Fruit fly (Drosophila melanogaster) whole organism, embryonic: ENCODE data around the gene CG13364.
A peak's percentile ranks its signal among the peaks of the same experiment; 100 is the strongest.

ENCODE experiments used
- Adf1 ChIP-seq: fragments of 200-800 bp; sonication (Bioruptor generic); IDR thresholded peaks from 2 replicates; pipeline ENCODE4 v1.3.6; 2022; ENCODE audit warnings: missing biosample characterization, missing genetic modification characterization
- C15 ChIP-seq: fragments of 200-800 bp; sonication (Bioruptor generic); IDR thresholded peaks from 3 replicates; pipeline ENCODE4 v1.3.6; 2022; ENCODE audit warnings: missing biosample characterization, missing genetic modification characterization
- CG10267 ChIP-seq: fragments of 200-800 bp; sonication (Bioruptor generic); optimal IDR thresholded peaks from 2 replicates; lab custom pipeline; 2018; ENCODE audit warnings: missing biosample characterization, mild to moderate bottlenecking, missing genetic modification characterization, moderate library complexity
- CG10321 ChIP-seq: fragments of 200-800 bp; sonication (Bioruptor generic); IDR thresholded peaks from 2 replicates; pipeline ENCODE4 v1.3.6; 2022; ENCODE audit warnings: missing biosample characterization, missing genetic modification characterization
- CG12299 ChIP-seq: fragments of 200-800 bp; sonication (Bioruptor generic); optimal IDR thresholded peaks from 2 replicates; lab custom pipeline; 2018; ENCODE audit warnings: missing biosample characterization, mild to moderate bottlenecking, missing genetic modification characterization
- CG2889 ChIP-seq: fragments of 200-800 bp; sonication (Bioruptor generic); IDR thresholded peaks from 3 replicates; pipeline ENCODE4 v1.3.6; 2022; ENCODE audit warnings: missing biosample characterization, missing genetic modification characterization
- CG30020 ChIP-seq: fragments of 200-800 bp; optimal IDR thresholded peaks from 2 replicates; lab custom pipeline; 2019; ENCODE audit warnings: missing biosample characterization, mild to moderate bottlenecking, missing genetic modification characterization, moderate library complexity
- CG31224 ChIP-seq: fragments of 200-800 bp; sonication (Bioruptor generic); IDR thresholded peaks from 2 replicates; pipeline ENCODE4 v1.3.6; 2022; ENCODE audit warnings: missing biosample characterization, missing genetic modification characterization
- CG31388 ChIP-seq: fragments of 200-800 bp; sonication (Bioruptor generic); optimal IDR thresholded peaks from 2 replicates; lab custom pipeline; 2016; ENCODE audit warnings: missing biosample characterization, missing genetic modification characterization
- CG32772 ChIP-seq: fragments of 200-800 bp; sonication (Bioruptor generic); IDR thresholded peaks from 2 replicates; pipeline ENCODE4 v1.3.6; 2022; ENCODE audit warnings: missing biosample characterization, missing genetic modification characterization
- CG4404 ChIP-seq: fragments of 200-800 bp; sonication (Bioruptor generic); IDR thresholded peaks from 2 replicates; pipeline ENCODE4 v1.3.6; 2022; ENCODE audit warnings: missing biosample characterization, missing genetic modification characterization
- CG5953 ChIP-seq: fragments of 200-800 bp; sonication (Bioruptor generic); IDR thresholded peaks from 2 replicates; pipeline ENCODE4 v1.3.6; 2022; ENCODE audit warnings: missing biosample characterization, missing genetic modification characterization
- CG7372 ChIP-seq: fragments of 200-800 bp; sonication (Bioruptor generic); IDR thresholded peaks from 2 replicates; pipeline ENCODE4 v1.3.6; 2022; ENCODE audit warnings: missing biosample characterization, missing genetic modification characterization
- CG8089 ChIP-seq: fragments of 200-800 bp; sonication (Bioruptor generic); optimal IDR thresholded peaks from 3 replicates; lab custom pipeline; 2016; ENCODE audit warnings: missing biosample characterization, missing genetic modification characterization
- CG9215 ChIP-seq: fragments of 200-800 bp; sonication (Bioruptor generic); IDR thresholded peaks from 2 replicates; pipeline ENCODE4 v1.3.6; 2022; ENCODE audit warnings: missing biosample characterization, missing genetic modification characterization
- CG9797 ChIP-seq: fragments of 200-800 bp; sonication (Bioruptor generic); optimal IDR thresholded peaks from 3 replicates; lab custom pipeline; 2018; ENCODE audit warnings: missing biosample characterization, mild to moderate bottlenecking, missing genetic modification characterization
- CkIIα-i1 ChIP-seq: fragments of 200-800 bp; sonication (Bioruptor generic); IDR thresholded peaks from 2 replicates; pipeline ENCODE4 v1.3.6; 2022; ENCODE audit warnings: missing biosample characterization, missing genetic modification characterization
- CrebB ChIP-seq: fragments of 200-800 bp; sonication (Bioruptor generic); optimal IDR thresholded peaks from 3 replicates; lab custom pipeline; 2018; ENCODE audit warnings: missing biosample characterization, mild to moderate bottlenecking, missing genetic modification characterization
- E2f1 ChIP-seq: fragments of 200-800 bp; sonication (Bioruptor generic); IDR thresholded peaks from 2 replicates; pipeline ENCODE4 v1.3.6; 2022; ENCODE audit warnings: missing biosample characterization, missing genetic modification characterization
- HLHmδ ChIP-seq: fragments of 200-800 bp; sonication (Bioruptor generic); optimal IDR thresholded peaks from 2 replicates; lab custom pipeline; 2018; ENCODE audit warnings: missing biosample characterization, mild to moderate bottlenecking, missing genetic modification characterization, moderate library complexity
- Hmr ChIP-seq: fragments of 200-800 bp; sonication (Bioruptor generic); optimal IDR thresholded peaks from 3 replicates; lab custom pipeline; 2017; ENCODE audit warnings: mild to moderate bottlenecking, missing biosample characterization, missing genetic modification reagents, missing genetic modification characterization
- Kr ChIP-seq: fragments of 200-800 bp; sonication (Bioruptor generic); optimal IDR thresholded peaks from 2 replicates; lab custom pipeline; 2017; ENCODE audit warnings: missing biosample characterization, mild to moderate bottlenecking, missing genetic modification characterization
- Med ChIP-seq: fragments of 200-800 bp; sonication (Bioruptor generic); peaks from one replicate; lab custom pipeline; 2016; ENCODE audit warnings: missing biosample characterization, missing genetic modification characterization, mild to moderate bottlenecking, inconsistent platforms, moderate library complexity
- NK7.1 ChIP-seq: fragments of 200-800 bp; sonication (Bioruptor generic); optimal IDR thresholded peaks from 3 replicates; lab custom pipeline; 2016; ENCODE audit warnings: missing biosample characterization, missing genetic modification characterization
- Nf-YA ChIP-seq: fragments of 200-800 bp; sonication (Bioruptor generic); IDR thresholded peaks from 2 replicates; pipeline ENCODE4 v1.3.6; 2022; ENCODE audit warnings: missing biosample characterization, missing genetic modification characterization
- Nf-YB ChIP-seq: fragments of 200-800 bp; sonication (Bioruptor generic); optimal IDR thresholded peaks from 3 replicates; lab custom pipeline; 2019; ENCODE audit warnings: missing biosample characterization, mild to moderate bottlenecking, missing genetic modification characterization, moderate library complexity
- Optix ChIP-seq: fragments of 200-800 bp; sonication (Bioruptor generic); IDR thresholded peaks from 3 replicates; pipeline ENCODE4 v1.3.6; 2022; ENCODE audit warnings: missing biosample characterization, missing genetic modification characterization
- Sox100B ChIP-seq: fragments of 200-800 bp; sonication (Bioruptor generic); optimal IDR thresholded peaks from 3 replicates; lab custom pipeline; 2018; ENCODE audit warnings: missing biosample characterization, mild to moderate bottlenecking, missing genetic modification characterization
- Sox102F ChIP-seq: fragments of 200-800 bp; sonication (Bioruptor generic); optimal IDR thresholded peaks from 2 replicates; lab custom pipeline; 2018; ENCODE audit warnings: missing biosample characterization, mild to moderate bottlenecking, missing genetic modification characterization, moderate library complexity
- ac ChIP-seq: fragments of 200-800 bp; sonication (Bioruptor generic); optimal IDR thresholded peaks from 3 replicates; lab custom pipeline; 2017; ENCODE audit warnings: missing biosample characterization, mild to moderate bottlenecking, missing genetic modification characterization
- ash1 ChIP-seq: fragments of 200-800 bp; sonication (Bioruptor generic); optimal IDR thresholded peaks from 2 replicates; lab custom pipeline; 2018; ENCODE audit warnings: missing biosample characterization, mild to moderate bottlenecking, missing genetic modification characterization
- bab2 ChIP-seq: fragments of 200-800 bp; sonication (Bioruptor generic); optimal IDR thresholded peaks from 2 replicates; lab custom pipeline; 2016; ENCODE audit warnings: missing biosample characterization, missing genetic modification characterization
- dmrt11E ChIP-seq: fragments of 200-800 bp; sonication (Bioruptor generic); optimal IDR thresholded peaks from 3 replicates; lab custom pipeline; 2018; ENCODE audit warnings: missing biosample characterization, mild to moderate bottlenecking, missing genetic modification characterization, moderate library complexity
- fd96Cb ChIP-seq: fragments of 200-800 bp; sonication (Bioruptor generic); optimal IDR thresholded peaks from 2 replicates; lab custom pipeline; 2018; ENCODE audit warnings: missing biosample characterization, mild to moderate bottlenecking, missing genetic modification characterization, moderate library complexity
- fru ChIP-seq: fragments of >200 bp; optimal IDR thresholded peaks from 2 replicates; lab custom pipeline; 2017
- fu2 ChIP-seq: fragments of 200-800 bp; sonication (Bioruptor generic); optimal IDR thresholded peaks from 2 replicates; lab custom pipeline; 2016; ENCODE audit warnings: missing biosample characterization, missing genetic modification characterization
- gce ChIP-seq: fragments of 200-800 bp; sonication (Bioruptor generic); IDR thresholded peaks from 3 replicates; pipeline ENCODE4 v1.3.6; 2022; ENCODE audit warnings: missing biosample characterization, missing genetic modification characterization
- ham ChIP-seq: fragments of 200-800 bp; sonication (Bioruptor generic); IDR thresholded peaks from 2 replicates; pipeline ENCODE4 v1.3.6; 2022; ENCODE audit warnings: missing biosample characterization, missing genetic modification characterization
- hb ChIP-seq: fragments of 200-800 bp; sonication (Bioruptor generic); IDR thresholded peaks from 3 replicates; pipeline ENCODE4 v1.3.6; 2022; ENCODE audit warnings: missing biosample characterization, missing genetic modification characterization; ENCODE audit not compliant: partially characterized antibody
- insv ChIP-seq, 2 experiments: fragments of 200-800 bp; sonication (Bioruptor generic); optimal IDR thresholded peaks; 3 replicates each; lab custom pipeline; 2016 to 2018; ENCODE audit warnings: missing biosample characterization in 2 of 2, missing genetic modification characterization in 2 of 2
- jing ChIP-seq: fragments of 200-800 bp; sonication (Bioruptor generic); optimal IDR thresholded peaks from 2 replicates; lab custom pipeline; 2018; ENCODE audit warnings: missing biosample characterization, mild to moderate bottlenecking, missing genetic modification characterization
- klu ChIP-seq: fragments of 200-800 bp; sonication (Bioruptor generic); IDR thresholded peaks from 2 replicates; pipeline ENCODE4 v1.3.6; 2022; ENCODE audit warnings: missing biosample characterization, missing genetic modification characterization
- mirr ChIP-seq: fragments of 200-800 bp; sonication (Bioruptor generic); optimal IDR thresholded peaks from 3 replicates; lab custom pipeline; 2018; ENCODE audit warnings: missing biosample characterization, mild to moderate bottlenecking, missing genetic modification characterization
- nau ChIP-seq: fragments of 200-800 bp; sonication (Bioruptor generic); optimal IDR thresholded peaks from 3 replicates; lab custom pipeline; 2017; ENCODE audit warnings: missing biosample characterization, mild to moderate bottlenecking, missing genetic modification characterization, missing genetic modification reagents
- org-1 ChIP-seq: fragments of 200-800 bp; sonication (Bioruptor generic); optimal IDR thresholded peaks from 2 replicates; lab custom pipeline; 2017; ENCODE audit warnings: missing biosample characterization, missing genetic modification characterization
- p53 ChIP-seq: fragments of 200-800 bp; sonication (Bioruptor generic); optimal IDR thresholded peaks from 2 replicates; lab custom pipeline; 2016; ENCODE audit warnings: missing biosample characterization, missing genetic modification characterization
- phol ChIP-seq: fragments of 200-800 bp; sonication (Bioruptor generic); optimal IDR thresholded peaks from 3 replicates; lab custom pipeline; 2018; ENCODE audit warnings: missing biosample characterization, mild to moderate bottlenecking, missing genetic modification characterization, moderate library complexity
- pros ChIP-seq: fragments of 200-800 bp; sonication (Bioruptor generic); optimal IDR thresholded peaks from 3 replicates; lab custom pipeline; 2019; ENCODE audit warnings: missing biosample characterization, mild to moderate bottlenecking, missing genetic modification characterization, moderate library complexity
- psq ChIP-seq: fragments of 200-800 bp; sonication (Bioruptor generic); optimal IDR thresholded peaks from 2 replicates; lab custom pipeline; 2017; ENCODE audit warnings: missing biosample characterization, missing genetic modification characterization
- ssp ChIP-seq: fragments of 200-800 bp; sonication (Bioruptor generic); IDR thresholded peaks from 2 replicates; pipeline ENCODE4 v1.3.6; 2022; ENCODE audit warnings: missing biosample characterization, missing genetic modification characterization
- tio ChIP-seq: fragments of 200-800 bp; sonication (Bioruptor generic); optimal IDR thresholded peaks from 2 replicates; lab custom pipeline; 2017; ENCODE audit warnings: missing biosample characterization, missing genetic modification characterization, inconsistent platforms
- tll ChIP-seq, 2 experiments: fragments of 200-800 bp in 1 of 2; fragments of >200 bp in 1 of 2; sonication (Bioruptor generic) in 1 of 2; optimal IDR thresholded peaks; 2 replicates each; lab custom pipeline; 2017 to 2019; ENCODE audit warnings: missing biosample characterization in 2 of 2, missing genetic modification characterization in 2 of 2, mild to moderate bottlenecking in 1 of 2, moderate library complexity in 1 of 2
- vnd ChIP-seq: fragments of 200-800 bp; sonication (Bioruptor generic); IDR thresholded peaks from 3 replicates; pipeline ENCODE4 v1.3.6; 2022; ENCODE audit warnings: missing biosample characterization, missing genetic modification characterization; ENCODE audit not compliant: partially characterized antibody
- yki ChIP-seq: fragments of >200 bp; optimal IDR thresholded peaks from 3 replicates; lab custom pipeline; 2018
- zfh1 ChIP-seq: fragments of 200-800 bp; sonication (Bioruptor generic); IDR thresholded peaks from 3 replicates; pipeline ENCODE4 v1.3.6; 2022; ENCODE audit warnings: missing biosample characterization, missing genetic modification characterization

Gene CG13364

dm6 chrX:581825-582224 lies 43.2 kb downstream of the CG13364 start, which contains the start of gene vnd (continued):
- TF ChIP-seq pros (no peak), Sox100B (GFP tag; lab: Kevin White, UChicago) (no peak), CrebB (no peak), fu2 (GFP tag; lab: Kevin White, UChicago) (no peak), Hmr (no peak), Kr (GFP tag; lab: Kevin White, UChicago) (peak; percentile 41), bab2 (GFP tag; lab: Kevin White, UChicago) (peak; percentile 31), zfh1 (GFP tag; lab: Robert Waterston, UW) (peak; percentile 39; the same call in 1 of the 3 replicates), C15 (no peak), CG8089 (GFP tag; lab: Kevin White, UChicago) (peak; percentile 17), yki (no peak), p53 (no peak), dmrt11E (peak; percentile 64), CG12299 (no peak), E2f1 (no peak), hb (GFP tag; lab: Robert Waterston, UW) (no peak), CG7372 (GFP tag; lab: Robert Waterston, UW) (no peak), gce (GFP tag; lab: Robert Waterston, UW) (no peak), CG32772 (GFP tag; lab: Robert Waterston, UW) (no peak), phol (tag; lab: Kevin White, UChicago) (no peak), NK7.1 (GFP tag; lab: Kevin White, UChicago) (no peak), CG9797 (GFP tag; lab: Kevin White, UChicago) (no peak), Sox102F (no peak), CG30020 (tag; lab: Kevin White, UChicago) (no peak), fru (lab: Kevin White, UChicago) (no peak), klu (GFP tag; lab: Robert Waterston, UW) (no peak), org-1 (GFP tag; lab: Kevin White, UChicago) (peak; percentile 12), CG2889 (GFP tag; lab: Robert Waterston, UW) (no peak), CG31224 (GFP tag; lab: Robert Waterston, UW) (no peak), CG10267 (tag; lab: Kevin White, UChicago) (no peak), vnd (GFP tag; lab: Robert Waterston, UW) (peak; percentile 25; the same call in 1 of the 3 replicates), Optix (GFP tag; lab: Robert Waterston, UW) (no peak), ham (no peak), tll (GFP tag; optimal IDR thresholded peaks at IDR 0.05; lab: Kevin White, UChicago) (no peak), jing (GFP tag; lab: Kevin White, UChicago) (no peak), HLHmδ (peak; percentile 78), fd96Cb (tag; lab: Kevin White, UChicago) (no peak)

dm6 chrX:580635-581034 lies 44.4 kb downstream of the CG13364 start:
- no peak for TF ChIP-seq CG4404 (GFP tag; lab: Robert Waterston, UW)
- TF ChIP-seq CkIIα-i1 (GFP tag; lab: Robert Waterston, UW) = no peak
- TF ChIP-seq tio = no peak
- peak; percentile 24; the same call in 1 of the 2 replicates for TF ChIP-seq Nf-YA (GFP tag; lab: Robert Waterston, UW)
- no peak for TF ChIP-seq insv (GFP tag; optimal IDR thresholded peaks at IDR 0.05; lab: Kevin White, UChicago)
- peak; percentile 51 for TF ChIP-seq Med (GFP tag; lab: Kevin White, UChicago)
- TF ChIP-seq mirr (GFP tag; lab: Kevin White, UChicago) = peak; percentile 32
- TF ChIP-seq ac = no peak
- no peak for TF ChIP-seq CG5953 (GFP tag; lab: Robert Waterston, UW)
- peak; percentile 6 for TF ChIP-seq ash1
- TF ChIP-seq CG10321 (GFP tag; lab: Robert Waterston, UW) = peak; percentile 84
- TF ChIP-seq Adf1 (GFP tag; lab: Robert Waterston, UW) = peak; percentile 21; the same call in 1 of the 2 replicates
- no peak for TF ChIP-seq CG31388 (GFP tag; lab: Kevin White, UChicago)
- TF ChIP-seq ssp (GFP tag; lab: Robert Waterston, UW) = no peak
- peak; percentile 91 for TF ChIP-seq Nf-YB (GFP tag; lab: Kevin White, UChicago)
- no peak for TF ChIP-seq Sox102F
- TF ChIP-seq CG9215 (GFP tag; lab: Robert Waterston, UW) = no peak
- no peak for TF ChIP-seq psq (GFP tag; lab: Kevin White, UChicago)
- no peak for TF ChIP-seq nau (GFP tag; lab: Kevin White, UChicago)
